Fruit fly (Drosophila melanogaster) whole organism, wandering third instar larva: ENCODE data around the gene lbl.

Experiments
- Abd-B ChIP-seq: fragments of >200 bp; optimal IDR thresholded peaks from 2 replicates; lab custom pipeline; 2017; ENCODE audit warnings: missing biosample characterization, missing genetic modification characterization
- Dfd ChIP-seq: fragments of >200 bp; optimal IDR thresholded peaks from 2 replicates; lab custom pipeline; 2017; ENCODE audit warnings: missing biosample characterization, missing genetic modification characterization
- Dif ChIP-seq: fragments of 200-275, 200-300 bp; sonication (Bioruptor generic); optimal IDR thresholded peaks from 2 replicates; lab custom pipeline; 2018; ENCODE audit warnings: missing biosample characterization, missing genetic modification characterization; ENCODE audit not compliant: partially characterized antibody
- HLH106 ChIP-seq: fragments of 200-800 bp; optimal IDR thresholded peaks from 3 replicates; lab custom pipeline; 2019; ENCODE audit warnings: missing biosample characterization, mild to moderate bottlenecking, missing genetic modification characterization, moderate library complexity
- Hnf4 ChIP-seq: fragments of 200-800 bp; sonication (Bioruptor generic); optimal IDR thresholded peaks from 2 replicates; lab custom pipeline; 2016; ENCODE audit warnings: missing biosample characterization, mild to moderate bottlenecking, missing genetic modification characterization
- OdsH ChIP-seq: fragments of 200-800 bp; sonication (Bioruptor generic); optimal IDR thresholded peaks from 2 replicates; lab custom pipeline; 2016; ENCODE audit warnings: missing biosample characterization, mild to moderate bottlenecking, missing genetic modification characterization
- Sp1 ChIP-seq: fragments of 200-800 bp; sonication (Bioruptor generic); optimal IDR thresholded peaks from 3 replicates; lab custom pipeline; 2019; ENCODE audit warnings: missing biosample characterization, mild to moderate bottlenecking, missing genetic modification characterization, moderate library complexity
- dl ChIP-seq, 2 experiments: fragments of 175-275, 200-275 bp in 1 of 2; fragments of 200-275 bp in 1 of 2; sonication (Bioruptor generic); optimal IDR thresholded peaks; lab custom pipeline; 2018; ENCODE audit warnings: mild to moderate bottlenecking in 2 of 2, missing biosample characterization in 2 of 2, missing genetic modification characterization in 2 of 2, moderate library complexity in 2 of 2; ENCODE audit not compliant: partially characterized antibody in 2 of 2, insufficient read depth in 1 of 2
- ey ChIP-seq: fragments of 200-800 bp; sonication (Bioruptor generic); optimal IDR thresholded peaks from 2 replicates; lab custom pipeline; 2016; ENCODE audit warnings: missing biosample characterization, missing genetic modification characterization
- jim ChIP-seq: fragments of 175-275, 200-325 bp; sonication (Bioruptor generic); optimal IDR thresholded peaks from 2 replicates; lab custom pipeline; 2016; ENCODE audit warnings: missing biosample characterization, mild to moderate bottlenecking, missing genetic modification characterization
- psq ChIP-seq: fragments of 200-800 bp; sonication (Bioruptor generic); optimal IDR thresholded peaks from 3 replicates; lab custom pipeline; 2017; ENCODE audit warnings: missing biosample characterization, mild to moderate bottlenecking, missing genetic modification characterization, moderate library complexity
- tai ChIP-seq: sonication (Bioruptor generic); optimal IDR thresholded peaks from 2 replicates; lab custom pipeline; 2016; ENCODE audit warnings: missing biosample characterization, missing genetic modification characterization

DNA sequence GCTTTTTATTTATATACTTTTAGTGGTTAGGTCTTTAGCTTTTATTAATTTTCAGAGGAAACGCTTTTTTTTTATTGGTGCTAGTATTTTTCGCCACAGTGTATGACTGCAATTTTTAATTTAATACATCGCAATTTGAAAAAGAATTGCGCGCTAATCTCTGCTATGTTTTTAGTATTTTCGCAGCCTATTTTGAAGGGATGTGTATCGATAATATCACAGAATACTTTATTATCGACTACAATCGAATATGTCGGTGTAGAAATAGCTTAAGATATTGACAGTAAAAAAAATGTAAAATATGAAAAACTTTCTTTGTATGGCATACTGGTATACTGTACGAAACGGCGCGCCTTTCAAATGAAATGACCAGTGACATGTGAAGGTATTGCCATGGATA, 27.2 kb downstream of the lbl start:
- no peak for TF ChIP-seq ey (GFP tag; lab: Kevin White, UChicago)
- TF ChIP-seq dl (GFP tag; optimal IDR thresholded peaks at IDR 0.05; lab: Kevin White, UChicago; ENCODE audit: insufficient read depth in 1 of 2, partially characterized antibody in 2 of 2) = no peak
- TF ChIP-seq Abd-B = no peak
- no peak for TF ChIP-seq OdsH (GFP tag; lab: Kevin White, UChicago)
- no peak for TF ChIP-seq tai (GFP tag; lab: Kevin White, UChicago)
- TF ChIP-seq Sp1 (GFP tag; lab: Kevin White, UChicago) = no peak
- TF ChIP-seq HLH106 (tag; lab: Kevin White, UChicago) = no peak
- TF ChIP-seq psq (GFP tag; lab: Kevin White, UChicago) = no peak
- TF ChIP-seq Dfd (GFP tag; lab: Kevin White, UChicago) = no peak
- TF ChIP-seq Dif = no peak
- TF ChIP-seq jim (GFP tag; lab: Kevin White, UChicago) = no peak
- TF ChIP-seq Hnf4 (GFP tag; lab: Kevin White, UChicago) = no peak
